Fruit fly (Drosophila melanogaster) whole organism, embryonic: ENCODE data around the gene CG44271.

Experiments
- CG10565 ChIP-seq: fragments of 200-800 bp; sonication (Bioruptor generic); optimal IDR thresholded peaks from 3 replicates; lab custom pipeline; 2016; ENCODE audit warnings: missing biosample characterization, mild to moderate bottlenecking, missing genetic modification characterization
- CG12299 ChIP-seq: fragments of 200-800 bp; sonication (Bioruptor generic); optimal IDR thresholded peaks from 2 replicates; lab custom pipeline; 2018; ENCODE audit warnings: missing biosample characterization, mild to moderate bottlenecking, missing genetic modification characterization
- CG12659 ChIP-seq: fragments of 200-800 bp; sonication (Bioruptor generic); optimal IDR thresholded peaks from 3 replicates; lab custom pipeline; 2017; ENCODE audit warnings: mild to moderate bottlenecking, missing biosample characterization, missing genetic modification reagents, missing genetic modification characterization
- CG13424 ChIP-seq: fragments of 200-800 bp; sonication (Bioruptor generic); optimal IDR thresholded peaks from 2 replicates; lab custom pipeline; 2019; ENCODE audit warnings: missing biosample characterization, mild to moderate bottlenecking, missing genetic modification characterization, moderate library complexity
- CG1529 ChIP-seq: fragments of 200-800 bp; sonication (Bioruptor generic); optimal IDR thresholded peaks from 3 replicates; lab custom pipeline; 2018; ENCODE audit warnings: missing biosample characterization, missing genetic modification characterization
- CG17802 ChIP-seq: fragments of 200-800 bp; sonication (Bioruptor generic); optimal IDR thresholded peaks from 2 replicates; lab custom pipeline; 2018; ENCODE audit warnings: missing biosample characterization, mild to moderate bottlenecking, missing genetic modification characterization, moderate library complexity
- CG17829 ChIP-seq: fragments of 200-800 bp; optimal IDR thresholded peaks from 2 replicates; lab custom pipeline; 2019; ENCODE audit warnings: missing biosample characterization, mild to moderate bottlenecking, missing genetic modification characterization, moderate library complexity
- CG1792 ChIP-seq: fragments of 200-800 bp; sonication (Bioruptor generic); optimal IDR thresholded peaks from 2 replicates; lab custom pipeline; 2016; ENCODE audit warnings: missing biosample characterization, missing genetic modification characterization
- CG2875 ChIP-seq: fragments of 200-800 bp; sonication (Bioruptor generic); optimal IDR thresholded peaks from 2 replicates; lab custom pipeline; 2017; ENCODE audit warnings: missing biosample characterization, mild to moderate bottlenecking, missing genetic modification characterization, missing genetic modification reagents
- CG30020 ChIP-seq: fragments of 200-800 bp; optimal IDR thresholded peaks from 2 replicates; lab custom pipeline; 2019; ENCODE audit warnings: missing biosample characterization, mild to moderate bottlenecking, missing genetic modification characterization, moderate library complexity
- CG31388 ChIP-seq: fragments of 200-800 bp; sonication (Bioruptor generic); optimal IDR thresholded peaks from 2 replicates; lab custom pipeline; 2016; ENCODE audit warnings: missing biosample characterization, missing genetic modification characterization
- CG3838 ChIP-seq: fragments of 200-800 bp; sonication (Bioruptor generic); optimal IDR thresholded peaks from 3 replicates; lab custom pipeline; 2016; ENCODE audit warnings: missing biosample characterization, missing genetic modification characterization
- CG4707 ChIP-seq: fragments of 200-800 bp; sonication (Bioruptor generic); optimal IDR thresholded peaks from 2 replicates; lab custom pipeline; 2018; ENCODE audit warnings: missing biosample characterization, mild to moderate bottlenecking, missing genetic modification characterization, moderate library complexity
- CG4730 ChIP-seq: fragments of 200-800 bp; sonication (Bioruptor generic); IDR thresholded peaks from 2 replicates; pipeline ENCODE4 v1.3.6; 2022; ENCODE audit warnings: missing biosample characterization, missing genetic modification characterization
- CG6272 ChIP-seq: fragments of 200-800 bp; sonication (Bioruptor generic); IDR thresholded peaks from 2 replicates; pipeline ENCODE4 v1.3.6; 2022; ENCODE audit warnings: missing biosample characterization, missing genetic modification characterization
- CG7987 ChIP-seq: fragments of 200-800 bp; sonication (Bioruptor generic); optimal IDR thresholded peaks from 2 replicates; lab custom pipeline; 2018; ENCODE audit warnings: missing biosample characterization, mild to moderate bottlenecking, missing genetic modification characterization, moderate library complexity
- CG8478 ChIP-seq: fragments of >200 bp; optimal IDR thresholded peaks from 2 replicates; lab custom pipeline; 2018
- CG8765 ChIP-seq: fragments of 200-800 bp; sonication (Bioruptor generic); IDR thresholded peaks from 2 replicates; pipeline ENCODE4 v1.3.6; 2022; ENCODE audit warnings: missing biosample characterization, missing genetic modification characterization
- CG8944 ChIP-seq: fragments of 200-800 bp; sonication (Bioruptor generic); optimal IDR thresholded peaks from 3 replicates; lab custom pipeline; 2016; ENCODE audit warnings: missing biosample characterization, missing genetic modification characterization
- CG9437 ChIP-seq: fragments of 200-800 bp; sonication (Bioruptor generic); optimal IDR thresholded peaks from 2 replicates; lab custom pipeline; 2018; ENCODE audit warnings: missing biosample characterization, mild to moderate bottlenecking, missing genetic modification characterization
- D ChIP-seq, 2 experiments: fragments of 200-800 bp in 1 of 2; fragments of >200 bp in 1 of 2; sonication (Bioruptor generic) in 1 of 2; optimal IDR thresholded peaks; 2 replicates in 1 of 2; 3 replicates in 1 of 2; lab custom pipeline; 2017; ENCODE audit warnings: mild to moderate bottlenecking in 1 of 2, missing biosample characterization in 1 of 2, missing genetic modification characterization in 1 of 2, missing genetic modification reagents in 1 of 2
- Dfd ChIP-seq, 2 experiments: fragments of >200 bp; optimal IDR thresholded peaks; 2 replicates each; lab custom pipeline; 2017; ENCODE audit warnings: missing biosample characterization in 2 of 2, missing genetic modification characterization in 2 of 2
- HHEX ChIP-seq: fragments of 200-800 bp; sonication (Bioruptor generic); optimal IDR thresholded peaks from 3 replicates; lab custom pipeline; 2017; ENCODE audit warnings: missing biosample characterization, mild to moderate bottlenecking, missing genetic modification characterization, missing genetic modification reagents
- Hey ChIP-seq: fragments of 200-800 bp; sonication (Bioruptor generic); optimal IDR thresholded peaks from 3 replicates; lab custom pipeline; 2018; ENCODE audit warnings: missing biosample characterization, mild to moderate bottlenecking, missing genetic modification characterization
- HmgD ChIP-seq: fragments of 200-800 bp; sonication (Bioruptor generic); optimal IDR thresholded peaks from 3 replicates; lab custom pipeline; 2016; ENCODE audit warnings: missing biosample characterization, missing genetic modification characterization
- Lpt ChIP-seq: fragments of >200 bp; optimal IDR thresholded peaks from 2 replicates; lab custom pipeline; 2018; ENCODE audit warnings: missing biosample characterization, missing genetic modification characterization
- Mrtf ChIP-seq: fragments of 200-800 bp; sonication (Bioruptor generic); IDR thresholded peaks from 3 replicates; pipeline ENCODE4 v1.3.6; 2022; ENCODE audit warnings: missing biosample characterization, missing genetic modification characterization
- Tbp ChIP-seq: fragments of >200 bp; optimal IDR thresholded peaks from 2 replicates; lab custom pipeline; 2018; ENCODE audit warnings: missing biosample characterization, missing genetic modification characterization
- abd-A ChIP-seq: fragments of 200-800 bp; sonication (Bioruptor generic); optimal IDR thresholded peaks from 3 replicates; lab custom pipeline; 2019; ENCODE audit warnings: missing biosample characterization, mild to moderate bottlenecking, missing genetic modification characterization, moderate library complexity
- ash1 ChIP-seq: fragments of 200-800 bp; sonication (Bioruptor generic); optimal IDR thresholded peaks from 2 replicates; lab custom pipeline; 2018; ENCODE audit warnings: missing biosample characterization, mild to moderate bottlenecking, missing genetic modification characterization
- br ChIP-seq: fragments of >200 bp; optimal IDR thresholded peaks from 2 replicates; lab custom pipeline; 2017
- crol ChIP-seq: fragments of 200-800 bp; sonication (Bioruptor generic); IDR thresholded peaks from 2 replicates; pipeline ENCODE4 v1.3.6; 2022; ENCODE audit warnings: missing biosample characterization, missing genetic modification characterization
- fd3F ChIP-seq: fragments of 200-800 bp; sonication (Bioruptor generic); optimal IDR thresholded peaks from 2 replicates; lab custom pipeline; 2018; ENCODE audit warnings: missing biosample characterization, mild to moderate bottlenecking, missing genetic modification characterization, moderate library complexity
- fd96Cb ChIP-seq: fragments of 200-800 bp; sonication (Bioruptor generic); optimal IDR thresholded peaks from 2 replicates; lab custom pipeline; 2018; ENCODE audit warnings: missing biosample characterization, mild to moderate bottlenecking, missing genetic modification characterization, moderate library complexity
- fru ChIP-seq: fragments of >200 bp; optimal IDR thresholded peaks from 2 replicates; lab custom pipeline; 2017
- ind ChIP-seq: fragments of 200-800 bp; sonication (Bioruptor generic); optimal IDR thresholded peaks from 3 replicates; lab custom pipeline; 2016; ENCODE audit warnings: missing biosample characterization, missing genetic modification characterization
- insv ChIP-seq, 2 experiments: fragments of 200-800 bp; sonication (Bioruptor generic); optimal IDR thresholded peaks; 3 replicates each; lab custom pipeline; 2016 to 2018; ENCODE audit warnings: missing biosample characterization in 2 of 2, missing genetic modification characterization in 2 of 2
- jumu ChIP-seq: fragments of 200-800 bp; sonication (Bioruptor generic); optimal IDR thresholded peaks from 3 replicates; lab custom pipeline; 2016; ENCODE audit warnings: missing biosample characterization, missing genetic modification characterization
- kah ChIP-seq: fragments of 200-800 bp; sonication (Bioruptor generic); optimal IDR thresholded peaks from 2 replicates; lab custom pipeline; 2018; ENCODE audit warnings: missing biosample characterization, mild to moderate bottlenecking, missing genetic modification characterization
- kay ChIP-seq: fragments of 200-800 bp; sonication (Bioruptor generic); optimal IDR thresholded peaks from 2 replicates; lab custom pipeline; 2016; ENCODE audit warnings: missing biosample characterization, missing genetic modification characterization
- lmd ChIP-seq: fragments of 200-800 bp; sonication (Bioruptor generic); IDR thresholded peaks from 2 replicates; pipeline ENCODE4 v1.3.6; 2022; ENCODE audit warnings: missing biosample characterization, missing genetic modification characterization
- maf-S ChIP-seq: fragments of 200-800 bp; sonication (Bioruptor generic); optimal IDR thresholded peaks from 2 replicates; lab custom pipeline; 2016; ENCODE audit warnings: missing biosample characterization, missing genetic modification characterization
- nerfin-2 ChIP-seq: fragments of 200-800 bp; sonication (Bioruptor generic); IDR thresholded peaks from 2 replicates; pipeline ENCODE4 v1.3.6; 2022; ENCODE audit warnings: missing biosample characterization, missing genetic modification characterization; ENCODE audit not compliant: partially characterized antibody
- nmo ChIP-seq: fragments of 200-800 bp; sonication (Bioruptor generic); optimal IDR thresholded peaks from 2 replicates; lab custom pipeline; 2018; ENCODE audit warnings: missing biosample characterization, mild to moderate bottlenecking, missing genetic modification characterization, moderate library complexity
- peb ChIP-seq: fragments of 200-800 bp; sonication (Bioruptor generic); IDR thresholded peaks from 2 replicates; pipeline ENCODE4 v1.3.6; 2022; ENCODE audit warnings: missing biosample characterization, missing genetic modification characterization
- sob ChIP-seq: fragments of 200-800 bp; sonication (Bioruptor generic); IDR thresholded peaks from 2 replicates; pipeline ENCODE4 v1.3.6; 2022; ENCODE audit warnings: missing biosample characterization, missing genetic modification characterization
- tin ChIP-seq: fragments of 200-800 bp; sonication (Bioruptor generic); optimal IDR thresholded peaks from 3 replicates; lab custom pipeline; 2016; ENCODE audit warnings: missing biosample characterization, missing genetic modification characterization
- tll ChIP-seq, 2 experiments: fragments of 200-800 bp in 1 of 2; fragments of >200 bp in 1 of 2; sonication (Bioruptor generic) in 1 of 2; optimal IDR thresholded peaks; 2 replicates each; lab custom pipeline; 2017 to 2019; ENCODE audit warnings: missing biosample characterization in 2 of 2, missing genetic modification characterization in 2 of 2, mild to moderate bottlenecking in 1 of 2, moderate library complexity in 1 of 2
- unpg ChIP-seq: fragments of 200-800 bp; sonication (Bioruptor generic); optimal IDR thresholded peaks from 3 replicates; lab custom pipeline; 2018; ENCODE audit warnings: missing biosample characterization, mild to moderate bottlenecking, missing genetic modification characterization, moderate library complexity

The CG44271 gene

dm6 chr2L:6722822-6723749 lies 24.6 kb downstream of the CG44271 start, which contains the start of gene homer (continued):
- TF ChIP-seq Lpt (GFP tag; lab: Kevin White, UChicago) = no peak
- no peak for TF ChIP-seq maf-S (GFP tag; lab: Kevin White, UChicago)
- no peak for TF ChIP-seq fru (lab: Kevin White, UChicago)
- no peak for TF ChIP-seq br (lab: Kevin White, UChicago)
- no peak for TF ChIP-seq HHEX (GFP tag; lab: Kevin White, UChicago)
- TF ChIP-seq tll (GFP tag; optimal IDR thresholded peaks at IDR 0.05; lab: Kevin White, UChicago) = peak in 1 of 2 experiments; percentile 70
- TF ChIP-seq D (optimal IDR thresholded peaks at IDR 0.05; lab: Kevin White, UChicago) = peak; percentile 9
- no peak for TF ChIP-seq D (GFP tag; optimal IDR thresholded peaks at IDR 0.05; lab: Kevin White, UChicago)
- 0 out of 2 replicates have a peak, but pooled peaks have one; percentile 25 for TF ChIP-seq CG8765
- TF ChIP-seq kay = no peak
- no peak for TF ChIP-seq CG4730 (GFP tag; lab: Robert Waterston, UW)
- TF ChIP-seq CG12299 (tag; lab: Kevin White, UChicago) = no peak
- TF ChIP-seq lmd (GFP tag; lab: Robert Waterston, UW) = no peak
- TF ChIP-seq Dfd (GFP tag; optimal IDR thresholded peaks at IDR 0.05; lab: Kevin White, UChicago) = no peak
- TF ChIP-seq sob (GFP tag; lab: Robert Waterston, UW) = no peak
- no peak for TF ChIP-seq Mrtf
- no peak for TF ChIP-seq CG10565 (GFP tag; lab: Kevin White, UChicago)
- TF ChIP-seq insv (GFP tag; optimal IDR thresholded peaks at IDR 0.05; lab: Kevin White, UChicago) = no peak
- TF ChIP-seq CG1792 = no peak
- TF ChIP-seq abd-A (tag; lab: Kevin White, UChicago) = peak; percentile 1
- TF ChIP-seq fd96Cb (tag; lab: Kevin White, UChicago) = no peak
- TF ChIP-seq CG30020 (tag; lab: Kevin White, UChicago) = peak; percentile 18
- TF ChIP-seq nerfin-2 (GFP tag; lab: Robert Waterston, UW) = peak; percentile 97
- no peak for TF ChIP-seq Hey (tag; lab: Kevin White, UChicago)
- no peak for TF ChIP-seq ash1
- TF ChIP-seq Tbp = no peak
- peak; percentile 75 for TF ChIP-seq kah (GFP tag; lab: Kevin White, UChicago)
- peak; percentile 24 for TF ChIP-seq nmo (GFP tag; lab: Kevin White, UChicago)
- peak; percentile 10 for TF ChIP-seq CG17829 (tag; lab: Kevin White, UChicago)
- TF ChIP-seq ind (GFP tag; lab: Kevin White, UChicago) = peak; percentile 16
- TF ChIP-seq CG7987 (GFP tag; lab: Kevin White, UChicago) = no peak
- no peak for TF ChIP-seq peb (GFP tag; lab: Robert Waterston, UW)
- no peak for TF ChIP-seq CG3838 (GFP tag; lab: Kevin White, UChicago)
- TF ChIP-seq CG1529 (GFP tag; lab: Kevin White, UChicago) = no peak
- no peak for TF ChIP-seq fd3F
- TF ChIP-seq CG2875 (GFP tag; lab: Kevin White, UChicago) = no peak
- TF ChIP-seq crol = 0 out of 2 replicates have a peak, but pooled peaks have one; percentile 35
- no peak for TF ChIP-seq CG6272 (GFP tag; lab: Robert Waterston, UW)
- no peak for TF ChIP-seq CG31388 (GFP tag; lab: Kevin White, UChicago)
- no peak for TF ChIP-seq CG13424
- TF ChIP-seq CG8478 (lab: Kevin White, UChicago) = peak; percentile 94
- no peak for TF ChIP-seq CG9437 (GFP tag; lab: Kevin White, UChicago)
- peak; percentile 78 for TF ChIP-seq CG12659 (GFP tag; lab: Kevin White, UChicago)
- TF ChIP-seq HmgD (GFP tag; lab: Kevin White, UChicago) = no peak
- TF ChIP-seq CG8944 (GFP tag; lab: Kevin White, UChicago) = no peak
- peak; percentile 8 for TF ChIP-seq tin (GFP tag; lab: Kevin White, UChicago)
- no peak for TF ChIP-seq CG17802 (tag; lab: Kevin White, UChicago)
- no peak for TF ChIP-seq CG4707 (GFP tag; lab: Kevin White, UChicago)
- no peak for TF ChIP-seq unpg
- no peak for TF ChIP-seq jumu (GFP tag; lab: Kevin White, UChicago)
